Worm (Caenorhabditis elegans): ENCODE results near the gene cgef-1.

cgef-1 gene

ce11 chrX:2843508-2843907 is 71.7 kb downstream of the cgef-1 start:
- peak; percentile 74 for TF ChIP-seq egl-43 (GFP tag; IDR thresholded peaks at IDR 0.05)
- peak; percentile 12 for TF ChIP-seq nhr-102 (tag; optimal IDR thresholded peaks at IDR 0.05)
- TF ChIP-seq skn-1 (tag; optimal IDR thresholded peaks at IDR 0.05): no peak
- 0 out of 2 replicates have a peak, but pooled peaks have one; percentile 42 for TF ChIP-seq tra-1 (GFP tag; IDR thresholded peaks at IDR 0.05)
- no peak for TF ChIP-seq ztf-7 (tag; optimal IDR thresholded peaks at IDR 0.05)
- 0 out of 2 replicates have a peak, but pooled peaks have one; percentile 23 for TF ChIP-seq lim-7 (GFP tag; IDR thresholded peaks at IDR 0.05)
- peak in 1 of 2 experiments; percentile 28 for TF ChIP-seq hif-1 (tag; optimal IDR thresholded peaks at IDR 0.05)
- peak; percentile 72 for TF ChIP-seq snpc-4 (tag; optimal IDR thresholded peaks at IDR 0.05)
- 0 out of 2 replicates have a peak, but pooled peaks have one; percentile 13 for TF ChIP-seq php-3 (GFP tag; IDR thresholded peaks at IDR 0.05)
- TF ChIP-seq hlh-11 (tag; optimal IDR thresholded peaks at IDR 0.05): peak; percentile 31
- TF ChIP-seq T26A8.4 (GFP tag; IDR thresholded peaks at IDR 0.05): 0 out of 2 replicates have a peak, but pooled peaks have one; percentile 32
- TF ChIP-seq unc-62 (GFP tag; optimal IDR thresholded peaks at IDR 0.05 in 1 of 2): no peak
- no peak for TF ChIP-seq unc-62 (tag; optimal IDR thresholded peaks at IDR 0.05)
- TF ChIP-seq nhr-28 (tag; optimal IDR thresholded peaks at IDR 0.05): no peak

Data from whole organism, L4 larva.